Fruit fly (Drosophila melanogaster): ENCODE results near the gene Diedel3.

Gene Diedel3

DNA sequence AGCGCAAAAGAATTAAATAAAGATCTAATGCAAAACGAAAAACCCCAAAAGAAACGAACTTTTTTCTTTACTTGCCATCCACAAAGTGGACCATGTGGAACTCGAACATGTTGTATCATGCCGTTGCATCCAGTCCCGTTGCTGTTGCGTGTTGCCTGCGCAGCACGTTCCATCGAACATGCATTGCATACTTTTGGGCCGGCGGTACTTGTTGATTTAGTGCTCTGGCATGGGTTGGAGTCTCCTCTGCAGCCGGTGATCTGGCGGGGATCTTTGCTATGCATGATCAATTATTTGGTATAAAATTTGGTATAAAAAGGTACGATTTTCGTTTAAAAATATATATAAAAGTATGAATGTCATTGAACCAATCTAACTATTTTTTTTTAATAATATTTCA, 21.7 kb upstream of the Diedel3 start (continued):
- TF ChIP-seq da (GFP tag; optimal IDR thresholded peaks at IDR 0.05) = no peak
- peak; percentile 33 for TF ChIP-seq Lhr (GFP tag; optimal IDR thresholded peaks at IDR 0.05)
- TF ChIP-seq CG8924 (tag; optimal IDR thresholded peaks at IDR 0.05) = no peak
- TF ChIP-seq sisA (GFP tag; IDR thresholded peaks at IDR 0.05) = no peak
- TF ChIP-seq CG14667 (GFP tag; IDR thresholded peaks at IDR 0.05) = no peak
- TF ChIP-seq vfl (GFP tag; optimal IDR thresholded peaks at IDR 0.05) = no peak
- no peak for TF ChIP-seq emc (GFP tag; optimal IDR thresholded peaks at IDR 0.05)
- peak; percentile 75 for TF ChIP-seq pita (GFP tag; optimal IDR thresholded peaks at IDR 0.05)
- no peak for TF ChIP-seq gfzf (GFP tag; optimal IDR thresholded peaks at IDR 0.05)
- peak; percentile 63; the same call in 1 of the 4 replicates for TF ChIP-seq chinmo (GFP tag; IDR thresholded peaks at IDR 0.05; ENCODE audit: partially characterized antibody)
- no peak for TF ChIP-seq CG32532 (GFP tag; IDR thresholded peaks at IDR 0.05)
- TF ChIP-seq CG42726 (GFP tag; IDR thresholded peaks at IDR 0.05; ENCODE audit: partially characterized antibody) = 0 out of 2 replicates have a peak, but pooled peaks have one; percentile 34
- TF ChIP-seq Scr (GFP tag; IDR thresholded peaks at IDR 0.05; ENCODE audit: partially characterized antibody) = no peak
- TF ChIP-seq scrt (GFP tag; optimal IDR thresholded peaks at IDR 0.05) = peak; percentile 76
- TF ChIP-seq HLHmδ (GFP tag; optimal IDR thresholded peaks at IDR 0.05) = peak; percentile 1
- peak; percentile 36 for TF ChIP-seq CG8290 (GFP tag; optimal IDR thresholded peaks at IDR 0.05)
- peak; percentile 37 to 66 for TF ChIP-seq CG8290 (tag; optimal IDR thresholded peaks at IDR 0.05)
- TF ChIP-seq Usf (GFP tag; optimal IDR thresholded peaks at IDR 0.05) = no peak

DNA sequence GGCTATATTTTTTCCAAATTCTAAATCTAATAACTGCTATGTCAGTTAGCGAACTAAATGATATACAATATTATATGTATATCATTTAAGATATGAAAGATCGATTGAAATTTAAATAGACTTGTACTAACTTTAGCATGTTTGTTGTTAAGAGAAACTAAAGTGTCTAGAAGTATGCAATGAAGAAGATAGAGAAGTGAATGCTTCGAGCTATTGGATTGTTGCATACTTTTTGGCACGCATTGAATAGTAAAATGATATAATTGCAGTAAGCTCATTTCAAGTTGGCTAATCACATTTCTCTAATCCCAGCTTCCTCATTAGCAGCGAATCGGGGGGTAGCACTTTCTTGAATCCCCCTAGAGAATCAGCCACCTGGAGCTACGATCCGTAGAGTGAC, 16.5 kb upstream of the Diedel3 start:
- TF ChIP-seq CG8290 (GFP tag; optimal IDR thresholded peaks at IDR 0.05) (peak; percentile 74), CG8290 (tag; optimal IDR thresholded peaks at IDR 0.05) (peak in 1 of 2 experiments; percentile 73), B-H1 (GFP tag; IDR thresholded peaks at IDR 0.05) (no peak), CG6854 (GFP tag; optimal IDR thresholded peaks at IDR 0.05) (no peak), CG14965 (GFP tag; optimal IDR thresholded peaks at IDR 0.05; ENCODE audit: borderline replicate concordance) (no peak), CG1233 (GFP tag; optimal IDR thresholded peaks at IDR 0.05) (no peak), Sox102F (GFP tag; optimal IDR thresholded peaks at IDR 0.05) (no peak), danr (GFP tag; IDR thresholded peaks at IDR 0.05) (no peak), CG17359 (tag; optimal IDR thresholded peaks at IDR 0.05) (no peak), CG33213 (GFP tag; optimal IDR thresholded peaks at IDR 0.05) (no peak), p53 (GFP tag; optimal IDR thresholded peaks at IDR 0.05) (no peak), Lhr (GFP tag; optimal IDR thresholded peaks at IDR 0.05) (no peak), chm (GFP tag; IDR thresholded peaks at IDR 0.05) (no peak), CHES-1-like (GFP tag; optimal IDR thresholded peaks at IDR 0.05) (no peak), CG18476 (GFP tag; optimal IDR thresholded peaks at IDR 0.05) (no peak), CG17612 (GFP tag; IDR thresholded peaks at IDR 0.05) (peak; percentile 74), CG7963 (GFP tag; IDR thresholded peaks at IDR 0.05; ENCODE audit: partially characterized antibody) (no peak), Bteb2 (GFP tag; optimal IDR thresholded peaks at IDR 0.05) (no peak)

dm6 chrX:19037137-19037536, 13.1 kb upstream of the Diedel3 start:
- TF ChIP-seq CG8290 (GFP tag; optimal IDR thresholded peaks at IDR 0.05) (peak; percentile 64), CG8290 (tag; optimal IDR thresholded peaks at IDR 0.05) (peak in 1 of 2 experiments; percentile 73), zfh1 (GFP tag; IDR thresholded peaks at IDR 0.05) (no peak), CG17612 (GFP tag; IDR thresholded peaks at IDR 0.05) (peak; percentile 70), grn (GFP tag; optimal IDR thresholded peaks at IDR 0.05) (no peak)

- TF ChIP-seq Max (GFP tag; optimal IDR thresholded peaks at IDR 0.05) = no peak
- TF ChIP-seq rib (GFP tag; IDR thresholded peaks at IDR 0.05) = no peak
- no peak for TF ChIP-seq Optix (GFP tag; IDR thresholded peaks at IDR 0.05)
- TF ChIP-seq esg (GFP tag; conservative IDR thresholded peaks at IDR 0.05) = no peak
- no peak for TF ChIP-seq sim (GFP tag; IDR thresholded peaks at IDR 0.05)
- no peak for TF ChIP-seq hbn (GFP tag; IDR thresholded peaks at IDR 0.05; ENCODE audit: partially characterized antibody)
- TF ChIP-seq sna (GFP tag; IDR thresholded peaks at IDR 0.05; ENCODE audit: partially characterized antibody) = no peak
- no peak for TF ChIP-seq MESR4 (GFP tag; optimal IDR thresholded peaks at IDR 0.05)
- TF ChIP-seq Lhr (GFP tag; optimal IDR thresholded peaks at IDR 0.05) = no peak
- TF ChIP-seq Stat92E (GFP tag; optimal IDR thresholded peaks at IDR 0.05) = no peak
- TF ChIP-seq Gug (GFP tag; IDR thresholded peaks at IDR 0.05) = no peak
- no peak for TF ChIP-seq Dfd (GFP tag; optimal IDR thresholded peaks at IDR 0.05)
- no peak for TF ChIP-seq dmrt99B (tag; optimal IDR thresholded peaks at IDR 0.05)
- no peak for TF ChIP-seq CG11560 (tag; IDR thresholded peaks at IDR 0.05)
Observed at dm6 chrX:19040261-19040660, 10.0 kb upstream of the Diedel3 start.
